Fruit fly (Drosophila melanogaster) whole organism, wandering third instar larva: ENCODE measurements around the gene Creld.

Source experiments
- Abd-B ChIP-seq: fragments of >200 bp; optimal IDR thresholded peaks from 2 replicates; lab custom pipeline; 2017; ENCODE audit warnings: missing biosample characterization, missing genetic modification characterization
- CG32264 ChIP-seq: fragments of 200-800 bp; sonication (Bioruptor generic); optimal IDR thresholded peaks from 2 replicates; lab custom pipeline; 2016; ENCODE audit warnings: missing biosample characterization, missing genetic modification characterization
- CG9705 ChIP-seq: fragments of 200-800 bp; sonication (Bioruptor generic); optimal IDR thresholded peaks from 2 replicates; lab custom pipeline; 2018; ENCODE audit warnings: missing biosample characterization, mild to moderate bottlenecking, missing genetic modification characterization
- Dfd ChIP-seq: fragments of >200 bp; optimal IDR thresholded peaks from 2 replicates; lab custom pipeline; 2017; ENCODE audit warnings: missing biosample characterization, missing genetic modification characterization
- Dif ChIP-seq: fragments of 200-275, 200-300 bp; sonication (Bioruptor generic); optimal IDR thresholded peaks from 2 replicates; lab custom pipeline; 2018; ENCODE audit warnings: missing biosample characterization, missing genetic modification characterization; ENCODE audit not compliant: partially characterized antibody
- GATAd ChIP-seq: sonication (Bioruptor generic); optimal IDR thresholded peaks from 2 replicates; lab custom pipeline; 2016; ENCODE audit warnings: missing biosample characterization, missing genetic modification characterization
- HLH106 ChIP-seq: fragments of 200-800 bp; optimal IDR thresholded peaks from 3 replicates; lab custom pipeline; 2019; ENCODE audit warnings: missing biosample characterization, mild to moderate bottlenecking, missing genetic modification characterization, moderate library complexity
- Hnf4 ChIP-seq: fragments of 200-800 bp; sonication (Bioruptor generic); optimal IDR thresholded peaks from 2 replicates; lab custom pipeline; 2016; ENCODE audit warnings: missing biosample characterization, mild to moderate bottlenecking, missing genetic modification characterization
- Hr78 ChIP-seq: fragments of >200 bp; optimal IDR thresholded peaks from 2 replicates; lab custom pipeline; 2017; ENCODE audit warnings: missing biosample characterization, missing genetic modification characterization
- Hr83 ChIP-seq: fragments of 200-300 bp; sonication (Bioruptor generic); optimal IDR thresholded peaks from 2 replicates; lab custom pipeline; 2016; ENCODE audit warnings: missing biosample characterization, mild to moderate bottlenecking, missing genetic modification characterization, moderate library complexity; ENCODE audit not compliant: poor library complexity, severe bottlenecking
- Myc ChIP-seq: fragments of >200 bp; optimal IDR thresholded peaks from 2 replicates; lab custom pipeline; 2017
- N ChIP-seq: fragments of >200 bp; optimal IDR thresholded peaks from 2 replicates; lab custom pipeline; 2018; ENCODE audit warnings: missing biosample characterization, missing external identifiers, missing genetic modification characterization
- Rel ChIP-seq, 2 experiments: fragments of 200-800 bp; sonication (Bioruptor generic) in 1 of 2; optimal IDR thresholded peaks; 2 replicates in 1 of 2; 3 replicates in 1 of 2; lab custom pipeline; 2016 to 2019; ENCODE audit warnings: mild to moderate bottlenecking in 2 of 2, missing biosample characterization in 2 of 2, missing genetic modification characterization in 2 of 2, moderate library complexity in 1 of 2
- Sp1 ChIP-seq: fragments of 200-800 bp; sonication (Bioruptor generic); optimal IDR thresholded peaks from 3 replicates; lab custom pipeline; 2019; ENCODE audit warnings: missing biosample characterization, mild to moderate bottlenecking, missing genetic modification characterization, moderate library complexity
- Vsx2 ChIP-seq: fragments of 200-300, 225-300 bp; sonication (Bioruptor generic); optimal IDR thresholded peaks from 2 replicates; lab custom pipeline; 2018; ENCODE audit warnings: missing biosample characterization, missing genetic modification characterization; ENCODE audit not compliant: partially characterized antibody
- br ChIP-seq: fragments of 200-800 bp; sonication (Bioruptor generic); optimal IDR thresholded peaks from 2 replicates; lab custom pipeline; 2016; ENCODE audit warnings: missing biosample characterization, missing genetic modification characterization
- dl ChIP-seq, 2 experiments: fragments of 175-275, 200-275 bp in 1 of 2; fragments of 200-275 bp in 1 of 2; sonication (Bioruptor generic); optimal IDR thresholded peaks; lab custom pipeline; 2018; ENCODE audit warnings: mild to moderate bottlenecking in 2 of 2, missing biosample characterization in 2 of 2, missing genetic modification characterization in 2 of 2, moderate library complexity in 2 of 2; ENCODE audit not compliant: partially characterized antibody in 2 of 2, insufficient read depth in 1 of 2
- dmrt93B ChIP-seq: fragments of 200-800 bp; sonication (Bioruptor generic); optimal IDR thresholded peaks from 2 replicates; lab custom pipeline; 2018; ENCODE audit warnings: missing biosample characterization, mild to moderate bottlenecking, missing genetic modification characterization
- ey ChIP-seq: fragments of 200-800 bp; sonication (Bioruptor generic); optimal IDR thresholded peaks from 2 replicates; lab custom pipeline; 2016; ENCODE audit warnings: missing biosample characterization, missing genetic modification characterization
- foxo ChIP-seq, 2 experiments: fragments of 200-800 bp; sonication (Bioruptor generic); optimal IDR thresholded peaks; 2 replicates in 1 of 2; 3 replicates in 1 of 2; lab custom pipeline; 2016 to 2017; ENCODE audit warnings: missing biosample characterization in 2 of 2, missing genetic modification characterization in 2 of 2
- fru ChIP-seq: fragments of 200-800 bp; sonication (Bioruptor generic); optimal IDR thresholded peaks from 3 replicates; lab custom pipeline; 2016; ENCODE audit warnings: missing biosample characterization, mild to moderate bottlenecking, missing genetic modification characterization
- h ChIP-seq: fragments of 200-800 bp; sonication (Bioruptor generic); optimal IDR thresholded peaks from 3 replicates; lab custom pipeline; 2016; ENCODE audit warnings: missing biosample characterization, mild to moderate bottlenecking, missing genetic modification characterization
- jim ChIP-seq: fragments of 175-275, 200-325 bp; sonication (Bioruptor generic); optimal IDR thresholded peaks from 2 replicates; lab custom pipeline; 2016; ENCODE audit warnings: missing biosample characterization, mild to moderate bottlenecking, missing genetic modification characterization
- pan ChIP-seq: fragments of >200 bp; optimal IDR thresholded peaks from 2 replicates; lab custom pipeline; 2017
- sv ChIP-seq: fragments of 200-800 bp; sonication (Bioruptor generic); optimal IDR thresholded peaks from 3 replicates; lab custom pipeline; 2016; ENCODE audit warnings: missing biosample characterization, missing genetic modification characterization
- usp ChIP-seq: fragments of >200 bp; optimal IDR thresholded peaks from 2 replicates; lab custom pipeline; 2017; ENCODE audit warnings: missing biosample characterization, missing genetic modification characterization
- woc ChIP-seq: sonication (Bioruptor generic); optimal IDR thresholded peaks from 2 replicates; lab custom pipeline; 2016; ENCODE audit warnings: missing biosample characterization, mild to moderate bottlenecking, missing genetic modification characterization

The Creld gene

DNA sequence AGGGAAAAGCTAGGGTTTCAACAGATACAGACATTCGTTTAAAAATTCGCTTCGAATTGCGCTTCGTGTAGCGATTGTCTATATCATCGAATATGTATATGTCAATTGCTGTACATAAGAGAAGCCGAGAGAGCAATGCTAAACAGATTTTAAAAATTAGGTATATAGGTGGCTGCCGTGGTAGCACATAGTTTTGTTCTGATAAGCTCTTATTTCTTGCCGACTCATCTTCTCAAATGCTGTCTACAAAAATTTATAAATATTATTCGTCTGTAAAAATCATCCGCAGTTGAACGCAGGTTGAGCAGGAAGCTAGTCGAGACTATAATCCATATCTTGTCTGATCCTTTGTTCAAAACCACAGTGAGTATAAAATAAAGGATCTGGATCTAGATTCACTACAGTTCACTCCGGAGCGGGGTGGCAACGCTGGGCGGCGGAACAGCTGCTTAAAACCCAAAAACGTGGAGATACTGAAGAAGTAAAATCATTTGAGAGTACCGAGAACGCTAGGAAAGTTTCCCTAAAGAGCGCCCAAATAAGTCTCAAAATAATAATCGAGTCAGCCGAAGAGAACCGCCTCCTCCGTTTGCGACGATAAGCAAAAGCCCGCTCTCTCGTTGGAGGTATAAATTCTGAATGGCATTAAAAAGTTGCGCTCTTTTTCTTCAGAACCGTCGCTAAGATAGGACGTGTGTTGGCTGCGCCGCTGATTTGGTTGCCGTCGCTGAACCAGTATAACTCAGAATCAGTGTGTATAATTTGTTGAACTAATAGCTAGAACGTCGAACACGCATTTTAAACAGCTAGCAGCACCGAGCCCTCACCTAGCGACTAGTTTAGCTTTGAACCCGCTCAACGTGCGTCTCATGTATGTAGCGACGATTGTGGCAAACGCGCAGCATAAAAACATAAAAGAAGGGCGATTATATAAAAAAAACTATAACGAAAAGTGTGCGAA lies 5.6 kb downstream of the Creld start:
- TF ChIP-seq CG32264 (GFP tag; lab: Kevin White, UChicago), result no peak
- TF ChIP-seq CG9705 (GFP tag; lab: Kevin White, UChicago), result no peak
- peak; percentile 42 for TF ChIP-seq Sp1 (GFP tag; lab: Kevin White, UChicago)
- TF ChIP-seq Dif (GFP tag; lab: Kevin White, UChicago), result peak; percentile 54
- no peak for TF ChIP-seq Hr83 (GFP tag; lab: Kevin White, UChicago)
- TF ChIP-seq Vsx2, result no peak
- TF ChIP-seq dmrt93B (GFP tag; lab: Kevin White, UChicago), result no peak
- TF ChIP-seq h, result peak; percentile 10
- TF ChIP-seq woc (GFP tag; lab: Kevin White, UChicago), result peak; percentile 50
- no peak for TF ChIP-seq br (GFP tag; lab: Kevin White, UChicago)
- no peak for TF ChIP-seq Rel (GFP tag; optimal IDR thresholded peaks at IDR 0.05; lab: Kevin White, UChicago)
- peak; percentile 53 for TF ChIP-seq Rel (tag; optimal IDR thresholded peaks at IDR 0.05; lab: Kevin White, UChicago)
- TF ChIP-seq Myc, result peak; percentile 8
- peak; percentile 68 to 76 for TF ChIP-seq dl (GFP tag; optimal IDR thresholded peaks at IDR 0.05; lab: Kevin White, UChicago; ENCODE audit: insufficient read depth in 1 of 2, partially characterized antibody in 2 of 2)
- no peak for TF ChIP-seq usp (GFP tag; lab: Kevin White, UChicago)
- no peak for TF ChIP-seq Hr78 (GFP tag; lab: Kevin White, UChicago)
- TF ChIP-seq foxo (GFP tag; optimal IDR thresholded peaks at IDR 0.05; lab: Kevin White, UChicago), result peak in 1 of 2 experiments; percentile 9
- TF ChIP-seq fru (GFP tag; lab: Kevin White, UChicago), result no peak

DNA sequence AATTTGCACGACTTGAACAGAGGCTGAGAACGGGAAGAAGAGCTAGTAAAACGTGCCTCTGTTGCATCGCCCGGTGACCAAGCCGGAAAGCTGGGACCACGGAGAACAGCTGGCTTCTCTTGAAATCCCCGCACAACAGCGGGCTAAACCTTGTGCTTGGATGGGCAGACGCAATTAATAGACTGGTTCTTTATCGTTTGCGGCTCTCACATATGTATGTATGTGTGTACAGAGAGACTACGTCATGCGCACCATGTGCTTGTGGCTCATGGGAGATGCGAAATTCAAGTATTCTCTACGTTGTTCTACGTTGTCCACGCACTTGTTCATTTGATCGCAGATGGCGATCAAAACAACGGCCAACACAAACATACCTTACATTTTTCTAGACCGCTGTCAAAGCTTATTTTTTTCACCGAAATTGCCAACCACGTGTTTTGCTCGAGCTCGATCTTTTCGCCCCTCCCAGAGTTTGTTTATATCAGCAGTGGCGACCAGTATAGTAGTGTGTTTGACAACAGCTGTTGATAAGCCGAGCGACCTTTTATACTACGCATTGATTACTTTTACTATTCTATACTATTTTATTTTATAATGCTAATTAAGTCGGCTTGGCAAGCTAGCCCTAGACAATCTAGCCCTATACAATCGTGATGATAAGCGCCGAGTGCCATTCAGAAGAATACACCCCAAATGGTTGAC lies 7.1 kb downstream of the Creld start:
- TF ChIP-seq HLH106 (tag; lab: Kevin White, UChicago), result no peak
- no peak for TF ChIP-seq foxo (GFP tag; optimal IDR thresholded peaks at IDR 0.05; lab: Kevin White, UChicago)
- peak in 1 of 2 experiments; percentile 44 for TF ChIP-seq dl (GFP tag; optimal IDR thresholded peaks at IDR 0.05; lab: Kevin White, UChicago; ENCODE audit: insufficient read depth in 1 of 2, partially characterized antibody in 2 of 2)
- TF ChIP-seq Rel (GFP tag; optimal IDR thresholded peaks at IDR 0.05; lab: Kevin White, UChicago), result no peak
- peak; percentile 62 for TF ChIP-seq Rel (tag; optimal IDR thresholded peaks at IDR 0.05; lab: Kevin White, UChicago)

DNA sequence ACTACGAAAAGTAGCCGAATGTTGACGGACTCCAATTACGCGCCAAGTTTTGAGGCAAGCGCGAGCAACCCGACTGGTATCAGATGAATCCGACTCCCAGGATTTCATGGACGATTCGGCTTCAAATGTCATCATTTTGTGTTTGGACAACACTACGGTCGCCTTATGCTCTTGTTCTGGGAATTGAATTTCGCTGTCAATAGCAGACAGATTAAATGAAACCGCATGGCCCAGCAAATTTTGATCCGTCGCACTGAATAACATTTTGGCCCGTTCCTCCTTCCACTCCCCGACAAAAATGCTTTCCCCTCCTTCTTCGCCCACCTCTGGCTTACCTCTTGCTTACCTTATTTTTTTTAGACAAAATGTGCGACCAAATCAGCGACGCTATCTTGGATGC lies 7.9 kb downstream of the Creld start:
- TF ChIP-seq HLH106 (tag; lab: Kevin White, UChicago) (no peak), jim (no peak), pan (lab: Kevin White, UChicago) (no peak)

DNA sequence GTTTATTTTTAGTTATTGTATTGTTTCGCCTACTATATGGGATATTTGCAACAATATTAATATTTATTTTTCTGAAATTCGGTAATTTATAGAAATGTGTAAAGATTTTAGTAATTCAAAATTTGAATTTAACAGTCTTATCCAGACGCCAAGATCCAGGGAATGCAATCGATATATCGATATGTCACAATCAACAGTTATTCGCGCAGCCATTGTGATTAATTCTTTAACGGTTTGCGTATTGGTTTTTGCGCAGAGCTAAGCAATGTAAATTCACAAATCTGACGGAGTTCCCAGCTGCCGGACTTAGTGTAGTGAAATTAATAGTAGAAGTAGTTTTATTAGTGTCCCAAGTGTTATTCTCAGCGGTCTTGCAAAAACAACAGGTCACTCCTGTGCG lies 12.2 kb downstream of the Creld start, which contains the start of gene ND-15:
TSS of gene ND-15 (plus strand) at position 298 of the 400 bp plus-strand sequence.
- TF ChIP-seq Hnf4 (GFP tag; lab: Kevin White, UChicago) (peak; percentile 12), Rel (GFP tag; optimal IDR thresholded peaks at IDR 0.05; lab: Kevin White, UChicago) (no peak), Rel (tag; optimal IDR thresholded peaks at IDR 0.05; lab: Kevin White, UChicago) (peak; percentile 2), HLH106 (tag; lab: Kevin White, UChicago) (no peak)

DNA sequence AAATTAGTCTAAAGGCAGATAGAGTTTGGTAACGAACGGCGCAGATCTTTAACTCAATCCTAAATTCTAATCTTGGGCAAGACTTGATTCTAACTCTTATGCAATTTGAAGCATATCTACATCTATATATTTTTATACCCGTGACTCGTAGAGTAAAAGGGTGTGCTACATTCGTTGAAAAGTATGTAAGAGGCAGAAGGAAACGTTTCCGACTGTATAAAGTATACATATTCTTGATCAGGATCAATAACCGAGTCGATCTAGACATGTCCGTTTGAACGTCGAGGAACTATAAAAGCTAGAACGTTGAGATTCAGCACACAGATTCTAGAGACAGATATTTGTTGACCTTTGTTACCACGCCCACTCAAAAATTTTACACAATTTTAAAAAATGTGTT lies 14.2 kb downstream of the Creld start, which contains the start of gene CG13694:
TSS of gene CG13694 (minus strand) at position 101 of the 400 bp plus-strand sequence.
- TF ChIP-seq Abd-B (GFP tag; lab: Kevin White, UChicago) (no peak), GATAd (no peak), CG32264 (GFP tag; lab: Kevin White, UChicago) (no peak), Dfd (GFP tag; lab: Kevin White, UChicago) (peak; percentile 63), Sp1 (GFP tag; lab: Kevin White, UChicago) (no peak), ey (no peak)

DNA sequence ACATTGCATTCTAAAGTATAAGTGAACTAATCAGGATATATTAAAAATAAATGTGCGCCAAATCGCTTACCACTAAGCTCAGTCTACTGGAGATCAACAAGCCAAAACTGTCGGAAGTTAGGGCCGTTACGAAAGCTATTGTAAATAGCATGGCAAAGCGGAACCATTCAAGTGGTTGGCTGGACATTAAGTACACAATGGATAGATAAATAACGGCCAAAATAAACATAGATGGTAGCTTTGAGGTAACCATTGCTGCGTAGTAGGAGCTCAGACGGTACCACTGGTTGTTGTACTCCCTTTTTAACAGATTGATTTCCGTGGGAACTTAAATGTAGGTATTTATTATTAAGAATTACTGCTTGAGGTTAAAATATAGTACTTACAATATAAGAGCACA lies 15.6 kb downstream of the Creld start:
- peak; percentile 1 for TF ChIP-seq sv (GFP tag; lab: Kevin White, UChicago)
- no peak for TF ChIP-seq N
- TF ChIP-seq, all 38 proteins: peak for 1
